Fruit fly (Drosophila melanogaster): Measurements from ENCODE around the gene armi.

Gene armi

DNA sequence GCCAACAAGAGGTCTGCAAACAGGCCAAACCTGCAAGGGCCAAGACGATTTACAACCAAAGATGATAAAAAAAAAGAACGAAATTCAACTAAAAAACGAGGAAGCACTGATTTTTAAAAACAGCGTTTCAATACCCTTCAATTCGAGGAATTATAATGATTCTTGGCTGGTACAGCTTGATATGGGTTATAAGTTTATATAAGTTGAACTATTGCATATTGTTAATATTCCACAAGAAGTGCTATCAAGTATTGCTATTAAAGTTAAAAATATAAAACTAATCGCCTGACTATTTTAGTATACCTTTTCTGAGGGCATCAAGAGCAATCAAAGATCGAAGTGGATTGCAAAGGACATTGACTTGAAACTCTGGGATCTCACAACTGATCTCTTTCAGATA, 52.9 kb downstream of the armi start (continued):
- TF ChIP-seq CG16779 (tag; optimal IDR thresholded peaks at IDR 0.05) (no peak), Sox14 (GFP tag; optimal IDR thresholded peaks at IDR 0.05) (peak; percentile 77), CG8119 (GFP tag; IDR thresholded peaks at IDR 0.05) (no peak), topi (GFP tag; optimal IDR thresholded peaks at IDR 0.05) (peak; percentile 87), CG8319 (GFP tag; optimal IDR thresholded peaks at IDR 0.05) (peak; percentile 27), CG6792 (GFP tag; optimal IDR thresholded peaks at IDR 0.05) (peak; percentile 77), CG7368 (GFP tag; optimal IDR thresholded peaks at IDR 0.05) (no peak), Gug (GFP tag; IDR thresholded peaks at IDR 0.05) (no peak), CG10669 (GFP tag; optimal IDR thresholded peaks at IDR 0.05) (peak; percentile 64), eg (GFP tag; IDR thresholded peaks at IDR 0.05) (no peak), Eip75B (GFP tag; optimal IDR thresholded peaks at IDR 0.05) (peak; percentile 75), ss (GFP tag; optimal IDR thresholded peaks at IDR 0.05) (peak; percentile 42 to 51), CG8632 (GFP tag; optimal IDR thresholded peaks at IDR 0.05) (peak; percentile 51), dac (GFP tag; optimal IDR thresholded peaks at IDR 0.05) (no peak), esn (GFP tag; optimal IDR thresholded peaks at IDR 0.05) (peak; percentile 89)

DNA sequence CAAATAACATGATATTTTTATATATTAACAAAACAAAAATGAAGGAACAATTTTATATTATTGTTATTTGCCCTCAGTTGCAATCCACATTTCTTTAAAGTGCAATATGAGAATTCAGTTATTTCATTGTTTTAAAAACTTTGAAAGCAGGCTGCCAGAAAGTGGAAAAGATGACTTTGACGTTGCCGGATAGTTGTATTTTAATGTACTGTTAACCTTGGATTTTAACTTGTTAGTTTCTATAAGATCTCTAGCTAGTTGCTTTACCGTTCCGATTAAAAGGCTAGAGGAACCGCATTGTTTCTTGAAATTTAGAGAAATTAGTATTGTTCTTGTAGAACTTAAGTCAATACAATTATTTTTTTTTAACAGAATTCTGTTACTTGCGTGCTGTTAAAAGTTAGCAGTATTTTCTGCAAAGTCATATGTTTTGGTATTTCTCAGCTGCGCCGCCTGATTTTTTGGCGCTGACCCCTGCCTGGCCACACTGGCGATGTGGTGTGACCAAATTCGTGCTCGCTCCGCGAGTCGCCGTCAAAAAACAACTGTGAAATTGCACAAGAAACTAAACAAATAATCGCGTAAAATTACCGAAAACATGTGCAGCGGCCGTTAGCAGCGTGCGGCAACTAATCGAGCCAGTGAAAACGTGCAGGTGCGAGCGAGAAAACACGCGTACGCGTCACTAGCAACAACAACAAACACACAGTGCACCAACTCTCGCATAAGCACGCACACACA, 54.3 kb downstream of the armi start, which contains the start of gene Eip63E:
Gene Eip63E, plus strand, starts transcription at position 472 of the 741 bp plus-strand sequence.
- peak; percentile 45 for TF ChIP-seq CG3919 (GFP tag; optimal IDR thresholded peaks at IDR 0.05)
- no peak for TF ChIP-seq esn (GFP tag; optimal IDR thresholded peaks at IDR 0.05)
- peak; percentile 81 for TF ChIP-seq CG6854 (GFP tag; optimal IDR thresholded peaks at IDR 0.05)
- peak; percentile 23 for TF ChIP-seq vri (GFP tag; optimal IDR thresholded peaks at IDR 0.05)
- peak; percentile 1 for TF ChIP-seq achi (GFP tag; optimal IDR thresholded peaks at IDR 0.05)
- peak; percentile 19 for TF ChIP-seq Eip78C (GFP tag)
- peak; percentile 18 for TF ChIP-seq spab (GFP tag; optimal IDR thresholded peaks at IDR 0.05)
- TF ChIP-seq CG9139 (GFP tag; optimal IDR thresholded peaks at IDR 0.05): peak; percentile 26
- TF ChIP-seq net (GFP tag; optimal IDR thresholded peaks at IDR 0.05): peak; percentile 35
- TF ChIP-seq fd85E (GFP tag; optimal IDR thresholded peaks at IDR 0.05): no peak
- no peak for TF ChIP-seq CG11762 (GFP tag; optimal IDR thresholded peaks at IDR 0.05; ENCODE audit: insufficient read depth)
- 0 out of 3 replicates have a peak, but pooled peaks have one; percentile 38 for TF ChIP-seq eg (GFP tag; IDR thresholded peaks at IDR 0.05)
- no peak for TF ChIP-seq Met (GFP tag; optimal IDR thresholded peaks at IDR 0.05)
- TF ChIP-seq Sox14 (GFP tag; optimal IDR thresholded peaks at IDR 0.05): peak; percentile 25
- TF ChIP-seq dsx (GFP tag; optimal IDR thresholded peaks at IDR 0.05; ENCODE audit: poor library complexity, severe bottlenecking): peak; percentile 35
- TF ChIP-seq ss (GFP tag; optimal IDR thresholded peaks at IDR 0.05): peak; percentile 53 to 57
- TF ChIP-seq CG6163 (GFP tag; IDR thresholded peaks at IDR 0.05): 0 out of 3 replicates have a peak, but pooled peaks have one; percentile 50
- peak; percentile 17 for TF ChIP-seq topi (GFP tag; optimal IDR thresholded peaks at IDR 0.05)
- peak; percentile 69 for TF ChIP-seq CG6808 (GFP tag; optimal IDR thresholded peaks at IDR 0.05)
- peak; percentile 51; the same call in 2 of the 3 replicates for TF ChIP-seq CG8119 (GFP tag; IDR thresholded peaks at IDR 0.05)
- TF ChIP-seq CG7368 (GFP tag; optimal IDR thresholded peaks at IDR 0.05): peak; percentile 12
- TF ChIP-seq lz (GFP tag; optimal IDR thresholded peaks at IDR 0.05): no peak
- TF ChIP-seq Ets96B (tag; optimal IDR thresholded peaks at IDR 0.05): peak; percentile 13
- TF ChIP-seq CG15336 (GFP tag; IDR thresholded peaks at IDR 0.05): 0 out of 2 replicates have a peak, but pooled peaks have one; percentile 30
- TF ChIP-seq CG6276 (GFP tag; optimal IDR thresholded peaks at IDR 0.05): peak; percentile 41
- TF ChIP-seq Hr4 (GFP tag; optimal IDR thresholded peaks at IDR 0.05): no peak
- peak; percentile 22 for TF ChIP-seq CG3032 (tag; optimal IDR thresholded peaks at IDR 0.05)
- TF ChIP-seq CG16779 (tag; optimal IDR thresholded peaks at IDR 0.05): peak; percentile 18
- TF ChIP-seq CG34406 (GFP tag; optimal IDR thresholded peaks at IDR 0.05): no peak
- peak; percentile 76 for TF ChIP-seq fkh (GFP tag; optimal IDR thresholded peaks at IDR 0.05)
- TF ChIP-seq cyc (GFP tag; optimal IDR thresholded peaks at IDR 0.05): no peak
- TF ChIP-seq CG1621 (tag; optimal IDR thresholded peaks at IDR 0.05): no peak
- TF ChIP-seq CG10669 (GFP tag; optimal IDR thresholded peaks at IDR 0.05): peak; percentile 6
